Fruit fly (Drosophila melanogaster) whole organism, prepupa: Measurements from ENCODE around the gene Lcp65Ag3.

Source experiments
- Blimp-1 ChIP-seq: fragments of 200-800 bp; sonication (Bioruptor generic); optimal IDR thresholded peaks from 3 replicates; lab custom pipeline; 2017; ENCODE audit warnings: missing biosample characterization, missing genetic modification characterization, mild to moderate bottlenecking, moderate library complexity, missing genetic modification reagents
- CG10631 ChIP-seq: fragments of 200-800 bp; sonication (Bioruptor generic); optimal IDR thresholded peaks from 2 replicates; lab custom pipeline; 2016; ENCODE audit warnings: missing biosample characterization, missing genetic modification characterization
- CG11294 ChIP-seq: fragments of 200-800 bp; sonication (Bioruptor generic); IDR thresholded peaks from 2 replicates; pipeline ENCODE4 v1.3.6; 2022; ENCODE audit warnings: missing biosample characterization, missing genetic modification characterization
- CG11762 ChIP-seq: fragments of 200-800 bp; sonication (Bioruptor generic); optimal IDR thresholded peaks from 3 replicates; lab custom pipeline; 2016; ENCODE audit warnings: missing biosample characterization, missing genetic modification characterization; ENCODE audit not compliant: insufficient read depth
- CG11902 ChIP-seq: fragments of 200-800 bp; sonication (Bioruptor generic); optimal IDR thresholded peaks from 3 replicates; lab custom pipeline; 2016; ENCODE audit warnings: missing biosample characterization, missing genetic modification characterization
- CG1621 ChIP-seq: fragments of 200-800 bp; sonication (Bioruptor generic); optimal IDR thresholded peaks from 3 replicates; lab custom pipeline; 2018; ENCODE audit warnings: missing biosample characterization, mild to moderate bottlenecking, missing genetic modification characterization
- CG16779 ChIP-seq: fragments of 200-800 bp; sonication (Bioruptor generic); optimal IDR thresholded peaks from 3 replicates; lab custom pipeline; 2017; ENCODE audit warnings: missing biosample characterization, mild to moderate bottlenecking, missing genetic modification characterization
- CG31627 ChIP-seq: fragments of 200-800 bp; sonication (Bioruptor generic); optimal IDR thresholded peaks from 3 replicates; lab custom pipeline; 2016; ENCODE audit warnings: missing biosample characterization, missing genetic modification characterization
- CG32006 ChIP-seq: fragments of 200-800 bp; sonication (Bioruptor generic); optimal IDR thresholded peaks from 3 replicates; lab custom pipeline; 2017; ENCODE audit warnings: missing biosample characterization, mild to moderate bottlenecking, missing genetic modification characterization
- CG34406 ChIP-seq: fragments of 200-800 bp; sonication (Bioruptor generic); optimal IDR thresholded peaks from 3 replicates; lab custom pipeline; 2016; ENCODE audit warnings: missing biosample characterization, missing genetic modification characterization
- CG3919 ChIP-seq: fragments of 200-800 bp; sonication (Bioruptor generic); optimal IDR thresholded peaks from 3 replicates; lab custom pipeline; 2016; ENCODE audit warnings: missing biosample characterization, missing genetic modification characterization
- CG4318 ChIP-seq: fragments of 200-800 bp; sonication (Bioruptor generic); optimal IDR thresholded peaks from 3 replicates; lab custom pipeline; 2017; ENCODE audit warnings: missing biosample characterization, mild to moderate bottlenecking, missing genetic modification characterization
- CG6163 ChIP-seq: fragments of 200-800 bp; sonication (Bioruptor generic); IDR thresholded peaks from 3 replicates; pipeline ENCODE4 v1.3.6; 2022; ENCODE audit warnings: missing biosample characterization, missing genetic modification characterization
- CG6276 ChIP-seq: fragments of 200-800 bp; sonication (Bioruptor generic); optimal IDR thresholded peaks from 2 replicates; lab custom pipeline; 2017; ENCODE audit warnings: missing biosample characterization, mild to moderate bottlenecking, missing genetic modification characterization
- CG6792 ChIP-seq: fragments of 200-800 bp; sonication (Bioruptor generic); optimal IDR thresholded peaks from 3 replicates; lab custom pipeline; 2016; ENCODE audit warnings: missing biosample characterization, missing genetic modification characterization
- CG6808 ChIP-seq: fragments of 200-800 bp; sonication (Bioruptor generic); optimal IDR thresholded peaks from 3 replicates; lab custom pipeline; 2017; ENCODE audit warnings: missing biosample characterization, missing genetic modification characterization, mild to moderate bottlenecking, moderate library complexity, missing genetic modification reagents
- CG6854 ChIP-seq: fragments of 200-800 bp; sonication (Bioruptor generic); optimal IDR thresholded peaks from 2 replicates; lab custom pipeline; 2017; ENCODE audit warnings: missing biosample characterization, mild to moderate bottlenecking, missing genetic modification characterization
- CG7368 ChIP-seq: fragments of 200-800 bp; sonication (Bioruptor generic); optimal IDR thresholded peaks from 3 replicates; lab custom pipeline; 2016; ENCODE audit warnings: missing biosample characterization, missing genetic modification characterization
- CG8632 ChIP-seq: fragments of 200-800 bp; sonication (Bioruptor generic); optimal IDR thresholded peaks from 3 replicates; lab custom pipeline; 2016; ENCODE audit warnings: missing biosample characterization, missing genetic modification characterization
- Eip78C ChIP-seq: fragments of 200-800 bp; sonication (Bioruptor generic); peaks from one replicate; lab custom pipeline; 2016; ENCODE audit warnings: missing biosample characterization, missing genetic modification characterization
- Eip93F ChIP-seq: fragments of 200-800 bp; sonication (Bioruptor generic); optimal IDR thresholded peaks from 2 replicates; lab custom pipeline; 2016; ENCODE audit warnings: missing biosample characterization, mild to moderate bottlenecking, missing genetic modification characterization
- Ets21C ChIP-seq: fragments of 200-800 bp; sonication (Bioruptor generic); optimal IDR thresholded peaks from 3 replicates; lab custom pipeline; 2016; ENCODE audit warnings: missing biosample characterization, missing genetic modification characterization
- Ets96B ChIP-seq: fragments of 200-800 bp; optimal IDR thresholded peaks from 2 replicates; lab custom pipeline; 2019; ENCODE audit warnings: missing biosample characterization, mild to moderate bottlenecking, missing genetic modification characterization, moderate library complexity
- Hr38 ChIP-seq: sonication (Bioruptor generic); optimal IDR thresholded peaks from 2 replicates; lab custom pipeline; 2016; ENCODE audit warnings: missing biosample characterization, missing genetic modification characterization
- Hr39 ChIP-seq: fragments of 200-800 bp; sonication (Bioruptor generic); optimal IDR thresholded peaks from 2 replicates; lab custom pipeline; 2016; ENCODE audit warnings: missing biosample characterization, missing genetic modification characterization
- Hr4 ChIP-seq: fragments of 200-800 bp; sonication (Bioruptor generic); optimal IDR thresholded peaks from 3 replicates; lab custom pipeline; 2016; ENCODE audit warnings: missing biosample characterization, missing genetic modification characterization
- Lpt ChIP-seq: fragments of 200-800 bp; sonication (Bioruptor generic); optimal IDR thresholded peaks from 3 replicates; lab custom pipeline; 2016; ENCODE audit warnings: missing biosample characterization, missing genetic modification characterization
- OdsH ChIP-seq: fragments of 200-800 bp; sonication (Bioruptor generic); optimal IDR thresholded peaks from 3 replicates; lab custom pipeline; 2016; ENCODE audit warnings: missing biosample characterization, missing genetic modification characterization
- Smox ChIP-seq: fragments of 200-800 bp; sonication (Bioruptor generic); optimal IDR thresholded peaks from 3 replicates; lab custom pipeline; 2016; ENCODE audit warnings: missing biosample characterization, missing genetic modification characterization
- Sox102F ChIP-seq: fragments of 200-800 bp; sonication (Bioruptor generic); optimal IDR thresholded peaks from 2 replicates; lab custom pipeline; 2016; ENCODE audit warnings: missing biosample characterization, mild to moderate bottlenecking, missing genetic modification characterization
- Sox15 ChIP-seq: fragments of 200-800 bp; sonication (Bioruptor generic); optimal IDR thresholded peaks from 3 replicates; lab custom pipeline; 2016; ENCODE audit warnings: missing biosample characterization, missing genetic modification characterization
- achi ChIP-seq: fragments of 200-800 bp; sonication (Bioruptor generic); optimal IDR thresholded peaks from 3 replicates; lab custom pipeline; 2016; ENCODE audit warnings: missing biosample characterization, missing genetic modification characterization
- acj6 ChIP-seq: fragments of 200-800 bp; sonication (Bioruptor generic); optimal IDR thresholded peaks from 3 replicates; lab custom pipeline; 2016; ENCODE audit warnings: missing biosample characterization, missing genetic modification characterization
- dsx ChIP-seq: fragments of 200-800 bp; optimal IDR thresholded peaks from 3 replicates; lab custom pipeline; 2019; ENCODE audit warnings: missing biosample characterization, mild to moderate bottlenecking, missing genetic modification characterization, moderate library complexity; ENCODE audit not compliant: poor library complexity, severe bottlenecking
- eg ChIP-seq: fragments of 200-800 bp; sonication (Bioruptor generic); IDR thresholded peaks from 3 replicates; pipeline ENCODE4 v1.3.6; 2022; ENCODE audit warnings: missing biosample characterization, missing genetic modification characterization
- esn ChIP-seq: fragments of 200-800 bp; sonication (Bioruptor generic); optimal IDR thresholded peaks from 2 replicates; lab custom pipeline; 2016; ENCODE audit warnings: missing biosample characterization, mild to moderate bottlenecking, missing genetic modification characterization, moderate library complexity
- fd59A ChIP-seq: fragments of 200-800 bp; sonication (Bioruptor generic); optimal IDR thresholded peaks from 2 replicates; lab custom pipeline; 2017; ENCODE audit warnings: missing biosample characterization, mild to moderate bottlenecking, missing genetic modification characterization, missing genetic modification reagents
- fkh ChIP-seq: fragments of 200-800 bp; sonication (Bioruptor generic); optimal IDR thresholded peaks from 3 replicates; lab custom pipeline; 2017; ENCODE audit warnings: missing biosample characterization, mild to moderate bottlenecking, missing genetic modification characterization, moderate library complexity
- lz ChIP-seq: fragments of 200-800 bp; sonication (Bioruptor generic); optimal IDR thresholded peaks from 3 replicates; lab custom pipeline; 2016; ENCODE audit warnings: missing biosample characterization, missing genetic modification characterization
- net ChIP-seq: fragments of 200-800 bp; sonication (Bioruptor generic); optimal IDR thresholded peaks from 3 replicates; lab custom pipeline; 2016; ENCODE audit warnings: missing biosample characterization, missing genetic modification characterization
- pdm3 ChIP-seq: fragments of 200-800 bp; sonication (Bioruptor generic); optimal IDR thresholded peaks from 3 replicates; lab custom pipeline; 2016; ENCODE audit warnings: missing biosample characterization, missing genetic modification characterization
- ss ChIP-seq, 2 experiments: fragments of 200-800 bp; sonication (Bioruptor generic); optimal IDR thresholded peaks; 2 replicates in 1 of 2; 3 replicates in 1 of 2; lab custom pipeline; 2017 to 2018; ENCODE audit warnings: mild to moderate bottlenecking in 2 of 2, missing biosample characterization in 2 of 2, missing genetic modification characterization in 2 of 2, moderate library complexity in 1 of 2
- svp ChIP-seq: fragments of 200-800 bp; sonication (Bioruptor generic); peaks from one replicate; lab custom pipeline; 2016; ENCODE audit warnings: missing biosample characterization, missing genetic modification characterization
- topi ChIP-seq: fragments of 200-800 bp; sonication (Bioruptor generic); optimal IDR thresholded peaks from 3 replicates; lab custom pipeline; 2016; ENCODE audit warnings: missing biosample characterization, missing genetic modification characterization
- vri ChIP-seq: fragments of 200-800 bp; sonication (Bioruptor generic); optimal IDR thresholded peaks from 3 replicates; lab custom pipeline; 2016; ENCODE audit warnings: missing biosample characterization, mild to moderate bottlenecking, missing genetic modification characterization

Gene Lcp65Ag3

DNA sequence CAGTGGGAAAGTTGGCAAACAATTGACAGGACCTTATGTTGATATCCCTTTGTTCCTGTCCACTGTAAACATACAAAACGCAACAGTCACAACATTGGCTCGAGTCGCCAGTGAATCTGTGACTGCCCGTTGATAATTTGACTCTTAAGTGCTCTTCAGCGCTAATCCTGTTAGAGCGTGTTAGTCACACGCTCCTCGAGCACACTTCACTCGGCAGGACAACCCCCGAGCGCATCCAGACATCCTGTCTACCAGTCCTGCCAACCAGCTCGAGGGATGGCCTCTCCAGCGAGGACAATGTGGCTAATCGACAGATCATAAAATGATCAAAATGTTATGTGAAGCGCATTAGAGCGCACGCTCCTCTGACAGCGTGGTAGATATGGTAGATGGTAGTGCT, 26.2 kb downstream of the Lcp65Ag3 start:
- TF ChIP-seq CG6163 (GFP tag; lab: Robert Waterston, UW) (no peak), CG10631 (GFP tag; lab: Kevin White, UChicago) (no peak), Hr4 (GFP tag; lab: Kevin White, UChicago) (no peak), CG11762 (GFP tag; lab: Kevin White, UChicago) (no peak), dsx (GFP tag; lab: Kevin White, UChicago) (no peak)

DNA sequence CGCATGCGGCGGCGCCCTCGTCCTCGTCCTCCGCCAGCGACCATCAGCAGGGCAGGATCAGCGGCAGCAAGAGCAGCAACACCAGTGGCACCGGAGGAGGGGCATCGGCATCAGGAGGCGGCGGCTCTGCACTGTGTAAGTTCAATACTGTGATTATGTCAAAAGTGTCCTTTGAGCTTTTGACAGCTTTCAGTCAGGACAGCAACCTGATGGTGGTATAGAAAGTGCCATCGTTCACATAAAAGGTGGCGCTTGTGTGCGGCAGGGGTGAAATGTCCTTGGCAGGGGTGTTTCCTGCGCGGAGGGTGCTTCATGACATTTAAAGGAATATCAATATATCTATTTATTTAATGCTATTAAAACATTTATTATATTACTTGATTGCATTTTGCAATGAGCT, 27.1 kb downstream of the Lcp65Ag3 start:
- TF ChIP-seq CG3919 (GFP tag; lab: Kevin White, UChicago) (no peak), CG16779 (tag; lab: Kevin White, UChicago) (no peak), Lpt (GFP tag; lab: Kevin White, UChicago) (no peak), topi (GFP tag; lab: Kevin White, UChicago) (no peak), CG8632 (GFP tag; lab: Kevin White, UChicago) (no peak), CG32006 (GFP tag; lab: Kevin White, UChicago) (no peak), CG10631 (GFP tag; lab: Kevin White, UChicago) (no peak), Hr39 (GFP tag; lab: Kevin White, UChicago) (no peak), fd59A (GFP tag; lab: Kevin White, UChicago) (no peak), Sox15 (GFP tag; lab: Kevin White, UChicago) (no peak), Hr38 (no peak), CG6276 (GFP tag; lab: Kevin White, UChicago) (no peak), CG7368 (GFP tag; lab: Kevin White, UChicago) (no peak), Ets21C (no peak), lz (GFP tag; lab: Kevin White, UChicago) (no peak), esn (GFP tag; lab: Kevin White, UChicago) (no peak), ss (GFP tag; optimal IDR thresholded peaks at IDR 0.05; lab: Kevin White, UChicago) (no peak), CG6808 (GFP tag; lab: Kevin White, UChicago) (no peak)

DNA sequence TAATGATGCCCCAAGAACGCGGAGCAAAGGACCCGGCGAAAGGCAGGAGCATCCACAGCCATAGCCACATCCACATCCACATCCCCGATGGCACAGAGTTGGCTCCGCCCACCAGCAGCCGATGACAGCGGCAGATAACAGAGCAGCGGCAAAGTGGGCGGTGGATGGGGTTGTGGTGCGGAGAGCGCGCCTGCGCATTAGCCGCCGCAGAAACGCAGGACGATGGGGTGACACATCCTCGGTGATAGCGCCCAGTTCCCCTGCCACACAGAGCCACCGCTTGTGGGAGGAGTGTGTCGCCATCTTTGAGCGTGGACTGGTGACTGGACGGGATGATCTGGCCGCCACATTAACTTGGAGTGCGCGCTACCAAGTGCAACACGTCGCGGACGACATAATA, 33.5 kb downstream of the Lcp65Ag3 start, which contains the start of gene Ets65A:
Gene Ets65A (plus strand): TSS at position 348 of the 400 bp plus-strand sequence.
- TF ChIP-seq Hr38 (no peak), CG6854 (no peak), CG7368 (GFP tag; lab: Kevin White, UChicago) (peak; percentile 53)

DNA sequence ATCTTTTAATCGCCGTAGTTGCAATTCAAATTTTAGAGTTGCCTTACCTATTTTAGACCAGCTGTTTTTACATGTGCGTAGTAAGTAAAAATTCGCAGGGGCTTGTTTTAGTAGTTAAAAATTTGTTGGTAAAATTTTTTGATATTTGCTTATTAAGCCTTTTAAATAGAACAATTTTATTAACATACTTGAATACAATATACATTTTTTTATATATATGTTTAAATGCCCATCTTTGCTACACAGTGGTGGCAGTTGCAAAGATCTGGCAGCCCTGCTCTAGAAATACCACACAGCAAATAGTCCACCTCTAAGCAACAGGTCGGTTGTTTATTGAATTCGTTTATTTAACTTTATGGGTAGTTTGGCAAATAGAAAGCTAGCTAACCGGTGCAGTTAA, 36.1 kb downstream of the Lcp65Ag3 start, which contains the start of the genes CG10467 and loj:
Gene CG10467 (minus strand): TSS at position 51 of the 400 bp plus-strand sequence.
Gene loj (plus strand): TSS at position 291 of the 400 bp plus-strand sequence.
- TF ChIP-seq CG34406 (GFP tag; lab: Kevin White, UChicago) = peak; percentile 90
- TF ChIP-seq fkh (GFP tag; lab: Kevin White, UChicago) = peak; percentile 83
- TF ChIP-seq CG4318 = peak; percentile 92
- peak; percentile 92 for TF ChIP-seq pdm3 (GFP tag; lab: Kevin White, UChicago)
- TF ChIP-seq net (GFP tag; lab: Kevin White, UChicago) = peak; percentile 87
- peak; percentile 94 for TF ChIP-seq Eip78C
- peak; percentile 85 for TF ChIP-seq Smox (GFP tag; lab: Kevin White, UChicago)
- TF ChIP-seq lz (GFP tag; lab: Kevin White, UChicago) = peak; percentile 82
- peak; percentile 65 for TF ChIP-seq Blimp-1
- TF ChIP-seq Ets21C = peak; percentile 85
- TF ChIP-seq Sox102F (GFP tag; lab: Kevin White, UChicago) = peak; percentile 82
- peak; percentile 91 for TF ChIP-seq achi (GFP tag; lab: Kevin White, UChicago)
- TF ChIP-seq CG1621 (tag; lab: Kevin White, UChicago) = peak; percentile 76
- peak; percentile 95 for TF ChIP-seq CG11902 (GFP tag; lab: Kevin White, UChicago)
- TF ChIP-seq CG6854 = no peak
- peak; percentile 92 for TF ChIP-seq CG31627 (GFP tag; lab: Kevin White, UChicago)
- TF ChIP-seq CG3919 (GFP tag; lab: Kevin White, UChicago) = peak; percentile 91
- peak; percentile 83 for TF ChIP-seq CG6792 (GFP tag; lab: Kevin White, UChicago)
- peak; percentile 94 for TF ChIP-seq eg (GFP tag; lab: Robert Waterston, UW)
- TF ChIP-seq OdsH (GFP tag; lab: Kevin White, UChicago) = peak; percentile 96
- peak; percentile 84 for TF ChIP-seq CG7368 (GFP tag; lab: Kevin White, UChicago)
- peak; percentile 88 for TF ChIP-seq svp (GFP tag; lab: Kevin White, UChicago)
- TF ChIP-seq Sox15 (GFP tag; lab: Kevin White, UChicago) = peak; percentile 94
- peak; percentile 94 for TF ChIP-seq acj6
- TF ChIP-seq CG8632 (GFP tag; lab: Kevin White, UChicago) = peak; percentile 87
- peak; percentile 94 for TF ChIP-seq CG11294
- TF ChIP-seq CG6808 (GFP tag; lab: Kevin White, UChicago) = peak; percentile 75
- peak; percentile 82 for TF ChIP-seq Lpt (GFP tag; lab: Kevin White, UChicago)
- peak; percentile 89 for TF ChIP-seq Ets96B (tag; lab: Kevin White, UChicago)
- peak; percentile 68 for TF ChIP-seq vri
- TF ChIP-seq Eip93F (GFP tag; lab: Kevin White, UChicago) = peak; percentile 22
